Worm (Caenorhabditis elegans): Measurements from ENCODE around the gene srw-138.

ce11 chrV:2987407-2987806 lies 24.5 kb upstream of the srw-138 start, which contains the start of gene srh-85:
- TF ChIP-seq lin-13 (GFP tag; optimal IDR thresholded peaks at IDR 0.05) (no peak), snpc-4 (tag; optimal IDR thresholded peaks at IDR 0.05) (no peak), isw-1 (GFP tag; IDR thresholded peaks at IDR 0.05) (no peak), C34B4.2 (tag; optimal IDR thresholded peaks at IDR 0.05) (no peak), fos-1 (tag; optimal IDR thresholded peaks at IDR 0.05) (no peak), dpl-1 (GFP tag; optimal IDR thresholded peaks at IDR 0.05) (no peak), irx-1 (tag; optimal IDR thresholded peaks at IDR 0.05) (no peak), swsn-7 (tag; optimal IDR thresholded peaks at IDR 0.05) (no peak), ceh-88 (GFP tag; IDR thresholded peaks at IDR 0.05) (no peak), fkh-10 (GFP tag; optimal IDR thresholded peaks at IDR 0.05) (no peak), ceh-82 (tag; optimal IDR thresholded peaks at IDR 0.05) (no peak), nhr-11 (tag; optimal IDR thresholded peaks at IDR 0.05) (no peak), nhr-12 (tag; optimal IDR thresholded peaks at IDR 0.05) (no peak)
